Fruit fly (Drosophila melanogaster) whole organism, adult: ENCODE results near the gene Rcd5.

ENCODE experiments used
- CG12768 ChIP-seq: fragments of 200-800 bp; sonication (Bioruptor generic); optimal IDR thresholded peaks from 2 replicates; lab custom pipeline; 2017; ENCODE audit warnings: missing biosample characterization, missing genetic modification characterization, mild to moderate bottlenecking, moderate library complexity, missing genetic modification reagents
- CG5204 ChIP-seq: fragments of 200-800 bp; sonication (Bioruptor generic); optimal IDR thresholded peaks from 2 replicates; lab custom pipeline; 2016; ENCODE audit warnings: missing biosample characterization, missing genetic modification characterization
- Mnt ChIP-seq: fragments of 200-800 bp; sonication (Bioruptor generic); optimal IDR thresholded peaks from 2 replicates; lab custom pipeline; 2016; ENCODE audit warnings: missing biosample characterization, mild to moderate bottlenecking, missing genetic modification characterization
- ovo ChIP-seq: fragments of 200-800 bp; sonication (Bioruptor generic); optimal IDR thresholded peaks from 2 replicates; lab custom pipeline; 2016; ENCODE audit warnings: missing biosample characterization, missing genetic modification characterization

dm6 chr3L:4018228-4018928 lies 22.0 kb upstream of the Rcd5 start, which contains the start of gene FoxL1:
- TF ChIP-seq Mnt (GFP tag; lab: Kevin White, UChicago) = no peak
- no peak for TF ChIP-seq CG5204 (GFP tag; lab: Kevin White, UChicago)
- no peak for TF ChIP-seq CG12768 (GFP tag; lab: Kevin White, UChicago)
- no peak for TF ChIP-seq ovo (GFP tag; lab: Kevin White, UChicago)
